Fruit fly (Drosophila melanogaster): Measurements from ENCODE around the gene Ugt316A1.

- TF ChIP-seq CG17806 (tag; optimal IDR thresholded peaks at IDR 0.05) (no peak), EcR (GFP tag; optimal IDR thresholded peaks at IDR 0.05) (peak; percentile 86), CG10348 (GFP tag; IDR thresholded peaks at IDR 0.05) (no peak), CG9948 (tag; optimal IDR thresholded peaks at IDR 0.05) (no peak), Ets98B (GFP tag; IDR thresholded peaks at IDR 0.05) (peak; percentile 38; the same call in 1 of the 2 replicates), CG8159 (tag; optimal IDR thresholded peaks at IDR 0.05) (no peak), CG15710 (tag; optimal IDR thresholded peaks at IDR 0.05) (no peak), Snoo (tag; optimal IDR thresholded peaks at IDR 0.05) (no peak), D1 (tag; optimal IDR thresholded peaks at IDR 0.05) (no peak), gl (tag; optimal IDR thresholded peaks at IDR 0.05) (no peak), CG12605 (GFP tag; IDR thresholded peaks at IDR 0.05) (0 out of 2 replicates have a peak, but pooled peaks have one; percentile 14)
These were observed 10.7 kb upstream of the Ugt316A1 start for dm6 chr3L:19073029-19073908.
